Worm (Caenorhabditis elegans): ENCODE data around the gene nhr-125.

DNA sequence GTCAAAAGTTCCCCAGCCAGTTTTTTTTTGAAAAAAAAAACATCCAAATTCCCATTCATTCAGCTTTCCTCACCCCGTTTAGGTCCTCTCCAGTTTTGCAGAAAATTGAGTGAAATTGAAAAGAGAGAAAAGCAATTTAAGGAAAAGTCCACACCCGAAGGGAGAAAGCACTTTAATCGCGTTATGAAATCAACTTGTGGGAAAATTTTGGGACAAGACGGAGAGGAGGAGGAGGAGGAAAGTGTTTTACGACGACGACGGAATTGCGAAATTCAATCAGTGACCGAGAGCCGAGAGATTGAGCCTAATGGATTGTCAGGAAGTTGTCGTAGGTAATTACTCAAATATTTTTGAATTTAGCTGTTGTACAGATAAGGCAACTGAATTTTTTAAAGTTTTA, 32.1 kb upstream of the nhr-125 start:
- TF ChIP-seq ZK546.5 (tag; optimal IDR thresholded peaks at IDR 0.05) (no peak), vab-7 (GFP tag; IDR thresholded peaks at IDR 0.05) (no peak), egl-27 (tag; optimal IDR thresholded peaks at IDR 0.05) (no peak), tag-97 (GFP tag; IDR thresholded peaks at IDR 0.05) (no peak), hlh-11 (tag; optimal IDR thresholded peaks at IDR 0.05) (no peak), skn-1 (tag; optimal IDR thresholded peaks at IDR 0.05) (no peak)

Measured in whole organism, L4 larva.